Worm (Caenorhabditis elegans): Measurements from ENCODE around the gene efhd-1.

ce11 chrII:14237245-14237806, 58.7 kb downstream of the efhd-1 start:
- TF ChIP-seq scrt-1 (GFP tag; IDR thresholded peaks at IDR 0.05) (no peak), ets-7 (tag; optimal IDR thresholded peaks at IDR 0.05) (no peak), sea-1 (GFP tag; conservative IDR thresholded peaks at IDR 0.05) (no peak), ama-1 (optimal IDR thresholded peaks at IDR 0.05) (no peak), tbx-11 (GFP tag; IDR thresholded peaks at IDR 0.05) (no peak), ceh-13 (GFP tag; optimal IDR thresholded peaks at IDR 0.05) (no peak), F13C5.2 (tag; optimal IDR thresholded peaks at IDR 0.05) (no peak), hmg-4 (GFP tag; optimal IDR thresholded peaks at IDR 0.05) (no peak), B0310.2 (tag; optimal IDR thresholded peaks at IDR 0.05) (no peak), aly-1 (tag; optimal IDR thresholded peaks at IDR 0.05) (no peak), pes-1 (GFP tag; IDR thresholded peaks at IDR 0.05) (no peak), hnd-1 (tag; optimal IDR thresholded peaks at IDR 0.05) (no peak), tbx-37 (GFP tag; conservative IDR thresholded peaks at IDR 0.05) (no peak)

Data from whole organism, early embryonic.